Fruit fly (Drosophila melanogaster): Measurements from ENCODE around the gene CG10589.

DNA sequence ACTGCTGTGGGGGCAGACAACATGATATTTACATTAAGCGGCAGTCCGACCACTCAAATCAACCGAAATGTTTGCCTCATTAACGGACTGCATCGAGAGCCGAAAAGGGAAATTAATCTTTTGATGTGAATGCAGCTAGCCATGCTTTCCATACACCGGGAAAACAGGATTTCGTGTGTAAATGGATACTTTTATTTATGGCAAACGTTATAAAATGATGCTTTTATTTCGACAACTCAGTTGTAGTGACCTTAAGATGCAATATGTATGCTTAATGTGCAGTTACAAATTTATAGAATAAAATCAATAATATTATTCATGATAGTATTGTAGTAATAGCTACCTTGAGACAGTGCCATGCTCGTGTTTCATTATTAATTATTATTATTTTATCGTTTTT lies 3.9 kb downstream of the CG10589 start:
- TF ChIP-seq pan (optimal IDR thresholded peaks at IDR 0.05) (no peak), h (GFP tag; optimal IDR thresholded peaks at IDR 0.05) (no peak), Myc (optimal IDR thresholded peaks at IDR 0.05) (no peak), sage (GFP tag; optimal IDR thresholded peaks at IDR 0.05) (no peak), lola (GFP tag; optimal IDR thresholded peaks at IDR 0.05) (no peak), psq (GFP tag; optimal IDR thresholded peaks at IDR 0.05) (no peak), br (GFP tag; optimal IDR thresholded peaks at IDR 0.05) (no peak), ey (GFP tag; optimal IDR thresholded peaks at IDR 0.05) (no peak)

Measured in whole organism, wandering third instar larva.